Worm (Caenorhabditis elegans) whole organism, midembryonic: Measurements from ENCODE around the gene gtap-1.

Experiments used
- T22C8.4 ChIP-seq: fragments of 200-800 bp; sonication (Bioruptor generic); IDR thresholded peaks from 2 replicates; pipeline ENCODE4 v1.3.6; 2022; ENCODE audit warnings: missing genetic modification characterization, missing compliant biosample characterization
- cog-1 ChIP-seq: sonication (generic microtip); optimal IDR thresholded peaks from 2 replicates; lab custom pipeline; 2016; ENCODE audit warnings: missing genetic modification characterization, missing compliant biosample characterization
- klf-2 ChIP-seq: fragments of 200-800 bp; sonication (Bioruptor generic); conservative IDR thresholded peaks from 2 replicates; pipeline ENCODE4 v1.3.6; 2022; ENCODE audit warnings: missing genetic modification reagents, missing genetic modification characterization, missing compliant biosample characterization
- med-1 ChIP-seq: sonication (generic microtip); optimal IDR thresholded peaks from 2 replicates; lab custom pipeline; 2017; ENCODE audit warnings: missing genetic modification characterization, mild to moderate bottlenecking, missing compliant biosample characterization, antibody characterized with exemption, missing genetic modification reagents; ENCODE audit not compliant: insufficient read depth
- tab-1 ChIP-seq: fragments of 200-800 bp; sonication (Bioruptor generic); IDR thresholded peaks from 2 replicates; pipeline ENCODE4 v1.3.6; 2022; ENCODE audit warnings: missing genetic modification characterization, missing compliant biosample characterization
- ztf-29 ChIP-seq: fragments of 200-800 bp; sonication (Bioruptor generic); IDR thresholded peaks from 2 replicates; pipeline ENCODE4 v1.3.6; 2022; ENCODE audit warnings: missing genetic modification reagents, missing genetic modification characterization, missing compliant biosample characterization

DNA sequence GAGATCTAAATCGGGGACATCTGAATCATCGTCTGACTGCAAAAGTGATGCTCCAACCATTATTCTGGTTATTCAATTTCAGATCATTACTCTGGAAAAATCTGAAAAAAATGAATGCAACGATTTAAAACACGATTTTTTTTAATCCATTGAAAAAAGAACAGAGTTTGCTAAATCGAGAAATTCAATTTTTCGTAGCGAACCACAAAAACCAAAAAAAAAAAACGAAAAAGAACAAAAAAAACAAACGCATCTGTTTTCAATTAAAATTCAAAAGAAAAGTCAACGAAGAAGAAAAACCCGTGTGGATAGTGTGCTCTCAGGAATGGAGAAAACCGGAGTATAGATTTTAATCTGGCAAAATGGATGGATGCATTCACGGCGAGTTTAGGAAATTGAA is 25.3 kb upstream of the gtap-1 start, which contains the start of gene F55C12.4:
- no peak for TF ChIP-seq ztf-29
- TF ChIP-seq tab-1 (GFP tag; lab: Robert Waterston, UW), result no peak
- TF ChIP-seq med-1, result no peak
- no peak for TF ChIP-seq T22C8.4 (GFP tag; lab: Robert Waterston, UW)
- no peak for TF ChIP-seq cog-1 (tag; lab: Kevin White, UChicago)
- TF ChIP-seq klf-2 (GFP tag; lab: Robert Waterston, UW), result no peak
